Fruit fly (Drosophila melanogaster) whole organism, embryonic: Measurements from ENCODE around the gene CG3862.

Experiments used
- CG10321 ChIP-seq: fragments of 200-800 bp; sonication (Bioruptor generic); IDR thresholded peaks from 2 replicates; pipeline ENCODE4 v1.3.6; 2022; ENCODE audit warnings: missing biosample characterization, missing genetic modification characterization
- CG10979 ChIP-seq: fragments of 200-800 bp; sonication (Bioruptor generic); optimal IDR thresholded peaks from 2 replicates; lab custom pipeline; 2018; ENCODE audit warnings: missing biosample characterization, mild to moderate bottlenecking, missing genetic modification characterization, moderate library complexity
- CG11398 ChIP-seq: fragments of 200-800 bp; sonication (Bioruptor generic); optimal IDR thresholded peaks from 2 replicates; lab custom pipeline; 2016; ENCODE audit warnings: missing biosample characterization, missing genetic modification characterization
- CG12236 ChIP-seq: fragments of 200-800 bp; sonication (Bioruptor generic); optimal IDR thresholded peaks from 2 replicates; lab custom pipeline; 2016; ENCODE audit warnings: missing biosample characterization, missing genetic modification characterization
- CG14014 ChIP-seq: fragments of 200-800 bp; sonication (Bioruptor generic); IDR thresholded peaks from 2 replicates; pipeline ENCODE4 v1.3.6; 2022; ENCODE audit warnings: missing biosample characterization, missing genetic modification characterization
- CG15011 ChIP-seq: fragments of 200-800 bp; sonication (Bioruptor generic); optimal IDR thresholded peaks from 3 replicates; lab custom pipeline; 2018; ENCODE audit warnings: missing biosample characterization, mild to moderate bottlenecking, missing genetic modification characterization
- CG15696 ChIP-seq: fragments of 200-800 bp; sonication (Bioruptor generic); optimal IDR thresholded peaks from 2 replicates; lab custom pipeline; 2019; ENCODE audit warnings: missing biosample characterization, mild to moderate bottlenecking, missing genetic modification characterization, moderate library complexity
- CG17612 ChIP-seq: fragments of 200-800 bp; sonication (Bioruptor generic); IDR thresholded peaks from 2 replicates; pipeline ENCODE4 v1.3.6; 2022; ENCODE audit warnings: missing biosample characterization, missing genetic modification characterization
- CG17912 ChIP-seq: fragments of 200-800 bp; sonication (Bioruptor generic); optimal IDR thresholded peaks from 2 replicates; lab custom pipeline; 2018; ENCODE audit warnings: missing biosample characterization, mild to moderate bottlenecking, missing genetic modification characterization
- CG18011 ChIP-seq: fragments of 200-800 bp; sonication (Bioruptor generic); optimal IDR thresholded peaks from 2 replicates; lab custom pipeline; 2017; ENCODE audit warnings: missing biosample characterization, missing genetic modification characterization, mild to moderate bottlenecking, moderate library complexity, missing genotype
- CG2129 ChIP-seq: fragments of 200-800 bp; sonication (Bioruptor generic); IDR thresholded peaks from 2 replicates; pipeline ENCODE4 v1.3.6; 2022; ENCODE audit warnings: missing biosample characterization, missing genetic modification characterization; ENCODE audit not compliant: partially characterized antibody
- CG32767 ChIP-seq: fragments of 200-800 bp; sonication (Bioruptor generic); IDR thresholded peaks from 2 replicates; pipeline ENCODE4 v1.3.6; 2022; ENCODE audit warnings: missing biosample characterization, missing genetic modification characterization
- CG3281 ChIP-seq: fragments of 200-800 bp; sonication (Bioruptor generic); optimal IDR thresholded peaks from 3 replicates; lab custom pipeline; 2017; ENCODE audit warnings: missing biosample characterization, mild to moderate bottlenecking, missing genetic modification characterization
- CG4328 ChIP-seq: fragments of 200-800 bp; sonication (Bioruptor generic); optimal IDR thresholded peaks from 3 replicates; lab custom pipeline; 2017; ENCODE audit warnings: missing biosample characterization, missing genetic modification reagents, missing genetic modification characterization
- CG4360 ChIP-seq: fragments of 200-800 bp; sonication (Bioruptor generic); IDR thresholded peaks from 2 replicates; pipeline ENCODE4 v1.3.6; 2022; ENCODE audit warnings: missing biosample characterization, missing genetic modification characterization
- CG6765 ChIP-seq: fragments of 200-800 bp; sonication (Bioruptor generic); optimal IDR thresholded peaks from 3 replicates; lab custom pipeline; 2017; ENCODE audit warnings: missing biosample characterization, mild to moderate bottlenecking, missing genetic modification characterization
- CG7745 ChIP-seq: fragments of 200-800 bp; sonication (Bioruptor generic); optimal IDR thresholded peaks from 2 replicates; lab custom pipeline; 2018; ENCODE audit warnings: missing biosample characterization, mild to moderate bottlenecking, missing genetic modification characterization, moderate library complexity
- CG7987 ChIP-seq: fragments of 200-800 bp; sonication (Bioruptor generic); optimal IDR thresholded peaks from 2 replicates; lab custom pipeline; 2018; ENCODE audit warnings: missing biosample characterization, mild to moderate bottlenecking, missing genetic modification characterization, moderate library complexity
- Dbx ChIP-seq: fragments of 200-800 bp; sonication (Bioruptor generic); IDR thresholded peaks from 3 replicates; pipeline ENCODE4 v1.3.6; 2022; ENCODE audit warnings: missing biosample characterization, missing genetic modification characterization
- Dll ChIP-seq: fragments of 200-800 bp; sonication (Bioruptor generic); IDR thresholded peaks from 4 replicates; pipeline ENCODE4 v1.3.6; 2022; ENCODE audit warnings: missing biosample characterization, missing genetic modification characterization; ENCODE audit not compliant: partially characterized antibody
- HLH54F ChIP-seq: fragments of 200-800 bp; sonication (Bioruptor generic); optimal IDR thresholded peaks from 3 replicates; lab custom pipeline; 2016; ENCODE audit warnings: missing biosample characterization, missing genetic modification characterization
- Mes4 ChIP-seq: fragments of 200-800 bp; sonication (Bioruptor generic); optimal IDR thresholded peaks from 2 replicates; lab custom pipeline; 2016; ENCODE audit warnings: missing biosample characterization, missing genetic modification characterization
- NK7.1 ChIP-seq: fragments of 200-800 bp; sonication (Bioruptor generic); optimal IDR thresholded peaks from 3 replicates; lab custom pipeline; 2016; ENCODE audit warnings: missing biosample characterization, missing genetic modification characterization
- Nf-YA ChIP-seq: fragments of 200-800 bp; sonication (Bioruptor generic); IDR thresholded peaks from 2 replicates; pipeline ENCODE4 v1.3.6; 2022; ENCODE audit warnings: missing biosample characterization, missing genetic modification characterization
- Scr ChIP-seq: fragments of 200-800 bp; sonication (Bioruptor generic); IDR thresholded peaks from 2 replicates; pipeline ENCODE4 v1.3.6; 2022; ENCODE audit warnings: missing biosample characterization, missing genetic modification characterization; ENCODE audit not compliant: partially characterized antibody
- Trl ChIP-seq, 3 experiments: fragments of >200 bp in 2 of 3; fragments of 200-800 bp in 1 of 3; sonication (Bioruptor generic) in 1 of 3; optimal IDR thresholded peaks; 2 replicates in 1 of 3; 3 replicates in 2 of 3; lab custom pipeline; 2016 to 2017; ENCODE audit warnings: missing biosample characterization in 1 of 3, missing genetic modification characterization in 1 of 3
- bigmax ChIP-seq: fragments of 200-800 bp; sonication (Bioruptor generic); optimal IDR thresholded peaks from 2 replicates; lab custom pipeline; 2018; ENCODE audit warnings: missing biosample characterization, mild to moderate bottlenecking, missing genetic modification characterization
- bsh ChIP-seq, 2 experiments: fragments of 200-800 bp; sonication (Bioruptor generic); optimal IDR thresholded peaks; 2 replicates each; lab custom pipeline; 2017 to 2018; ENCODE audit warnings: mild to moderate bottlenecking in 2 of 2, missing biosample characterization in 2 of 2, missing genetic modification characterization in 2 of 2, moderate library complexity in 1 of 2
- caup ChIP-seq: fragments of 200-800 bp; sonication (Bioruptor generic); optimal IDR thresholded peaks from 3 replicates; lab custom pipeline; 2017; ENCODE audit warnings: missing biosample characterization, mild to moderate bottlenecking, missing genetic modification characterization, moderate library complexity; ENCODE audit not compliant: severe bottlenecking
- ci ChIP-seq: fragments of 200-800 bp; sonication (Bioruptor generic); IDR thresholded peaks from 3 replicates; pipeline ENCODE4 v1.3.6; 2022; ENCODE audit warnings: missing biosample characterization, missing genetic modification characterization
- dan ChIP-seq: fragments of 200-800 bp; sonication (Bioruptor generic); IDR thresholded peaks from 2 replicates; pipeline ENCODE4 v1.3.6; 2022; ENCODE audit warnings: missing biosample characterization, missing genetic modification characterization
- danr ChIP-seq: fragments of 200-800 bp; sonication (Bioruptor generic); IDR thresholded peaks from 2 replicates; pipeline ENCODE4 v1.3.6; 2022; ENCODE audit warnings: missing biosample characterization, missing genetic modification characterization
- en ChIP-seq: fragments of 200-800 bp; sonication (Bioruptor generic); optimal IDR thresholded peaks from 2 replicates; lab custom pipeline; 2016; ENCODE audit warnings: missing biosample characterization, missing genetic modification characterization
- eve ChIP-seq, 2 experiments: fragments of >200 bp; optimal IDR thresholded peaks; 2 replicates each; lab custom pipeline; 2017; ENCODE audit warnings: missing biosample characterization in 2 of 2, missing genetic modification characterization in 2 of 2
- grau ChIP-seq: fragments of 200-800 bp; optimal IDR thresholded peaks from 3 replicates; lab custom pipeline; 2019; ENCODE audit warnings: missing biosample characterization, mild to moderate bottlenecking, missing genetic modification characterization, moderate library complexity
- h ChIP-seq: fragments of >200 bp; optimal IDR thresholded peaks from 2 replicates; lab custom pipeline; 2017
- hbn ChIP-seq: fragments of 200-800 bp; sonication (Bioruptor generic); IDR thresholded peaks from 2 replicates; pipeline ENCODE4 v1.3.6; 2022; ENCODE audit warnings: missing biosample characterization, missing genetic modification characterization; ENCODE audit not compliant: partially characterized antibody
- hkb ChIP-seq, 2 experiments: fragments of 200-800 bp in 1 of 2; fragments of >200 bp in 1 of 2; sonication (Bioruptor generic) in 1 of 2; IDR thresholded peaks in 1 of 2; optimal IDR thresholded peaks in 1 of 2; 2 replicates each; pipeline versions ENCODE4 v1.3.6 to Lab custom; 2017 to 2022; ENCODE audit warnings: missing biosample characterization in 1 of 2, missing genetic modification characterization in 1 of 2
- inv ChIP-seq: fragments of 200-800 bp; sonication (Bioruptor generic); IDR thresholded peaks from 2 replicates; pipeline ENCODE4 v1.3.6; 2022; ENCODE audit warnings: missing biosample characterization, missing genetic modification characterization; ENCODE audit not compliant: partially characterized antibody
- jing ChIP-seq: fragments of 200-800 bp; sonication (Bioruptor generic); optimal IDR thresholded peaks from 2 replicates; lab custom pipeline; 2018; ENCODE audit warnings: missing biosample characterization, mild to moderate bottlenecking, missing genetic modification characterization
- pan ChIP-seq, 4 experiments: fragments of >200 bp in 3 of 4; fragments of 200-800 bp in 1 of 4; sonication (Bioruptor generic) in 1 of 4; optimal IDR thresholded peaks in 3 of 4; IDR thresholded peaks in 1 of 4; 2 replicates each; pipeline versions ENCODE4 v1.3.6 to Lab custom; 2017 to 2022; ENCODE audit warnings: missing biosample characterization in 2 of 4, missing genetic modification characterization in 2 of 4, mixed read lengths in 1 of 4
- peb ChIP-seq: fragments of 200-800 bp; sonication (Bioruptor generic); IDR thresholded peaks from 2 replicates; pipeline ENCODE4 v1.3.6; 2022; ENCODE audit warnings: missing biosample characterization, missing genetic modification characterization
- pho ChIP-seq: fragments of 200-800 bp; sonication (Bioruptor generic); optimal IDR thresholded peaks from 2 replicates; lab custom pipeline; 2016; ENCODE audit warnings: missing biosample characterization, missing genetic modification characterization
- ranshi ChIP-seq: fragments of 200-800 bp; sonication (Bioruptor generic); IDR thresholded peaks from 2 replicates; pipeline ENCODE4 v1.3.6; 2022; ENCODE audit warnings: missing biosample characterization, missing genetic modification characterization
- row ChIP-seq: fragments of 200-800 bp; sonication (Bioruptor generic); IDR thresholded peaks from 3 replicates; pipeline ENCODE4 v1.3.6; 2022; ENCODE audit warnings: missing biosample characterization, missing genetic modification characterization
- sd ChIP-seq: fragments of 200-800 bp; sonication (Bioruptor generic); optimal IDR thresholded peaks from 3 replicates; lab custom pipeline; 2018; ENCODE audit warnings: missing biosample characterization, mild to moderate bottlenecking, missing genetic modification characterization, moderate library complexity
- slou ChIP-seq: fragments of 200-800 bp; sonication (Bioruptor generic); optimal IDR thresholded peaks from 3 replicates; lab custom pipeline; 2016; ENCODE audit warnings: missing biosample characterization, missing genetic modification characterization
- tio ChIP-seq: fragments of 200-800 bp; sonication (Bioruptor generic); optimal IDR thresholded peaks from 2 replicates; lab custom pipeline; 2017; ENCODE audit warnings: missing biosample characterization, missing genetic modification characterization, inconsistent platforms
- tup ChIP-seq: fragments of 200-800 bp; sonication (Bioruptor generic); optimal IDR thresholded peaks from 2 replicates; lab custom pipeline; 2016; ENCODE audit warnings: missing biosample characterization, mild to moderate bottlenecking, missing genetic modification characterization, moderate library complexity

Gene CG3862

DNA sequence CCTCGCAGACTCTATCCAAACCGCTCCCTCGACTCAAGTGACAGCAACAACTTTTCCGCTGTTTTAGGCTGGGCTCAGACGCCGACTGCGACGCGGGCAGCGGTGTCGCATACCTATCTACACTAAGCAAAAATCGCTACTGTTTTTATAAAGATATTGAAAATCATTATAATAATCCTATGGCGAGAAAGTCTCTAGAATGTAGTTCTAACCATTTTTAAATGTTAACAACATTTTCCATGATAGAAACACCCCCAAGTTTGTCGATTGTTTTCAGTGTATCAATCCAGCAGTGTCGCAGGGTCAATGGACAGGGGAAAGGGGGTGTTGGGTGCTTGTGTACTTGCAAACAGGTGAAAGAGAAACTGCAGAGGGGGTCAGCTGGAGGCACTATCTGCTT is 40.2 kb upstream of the CG3862 start (continued):
- TF ChIP-seq hbn (GFP tag; lab: Robert Waterston, UW): no peak
- TF ChIP-seq Trl (optimal IDR thresholded peaks at IDR 0.05; lab: Kevin White, UChicago): no peak
- TF ChIP-seq Trl (GFP tag; optimal IDR thresholded peaks at IDR 0.05; lab: Kevin White, UChicago): peak; percentile 96
- TF ChIP-seq CG17612 (GFP tag; lab: Robert Waterston, UW): peak; percentile 91
- TF ChIP-seq eve (GFP tag; optimal IDR thresholded peaks at IDR 0.05; lab: Kevin White, UChicago): peak in 1 of 2 experiments; percentile 85
- peak; percentile 84 for TF ChIP-seq CG11398 (GFP tag; lab: Kevin White, UChicago)
- peak; percentile 92 for TF ChIP-seq CG17912 (GFP tag; lab: Kevin White, UChicago)
- peak; percentile 78 for TF ChIP-seq CG4360 (GFP tag; lab: Robert Waterston, UW)
- peak; percentile 88 for TF ChIP-seq peb (GFP tag; lab: Robert Waterston, UW)
- TF ChIP-seq CG4328 (GFP tag; lab: Kevin White, UChicago): peak; percentile 87
- TF ChIP-seq Nf-YA (GFP tag; lab: Robert Waterston, UW): peak; percentile 92
- TF ChIP-seq bsh (GFP tag; optimal IDR thresholded peaks at IDR 0.05; lab: Kevin White, UChicago): peak; percentile 89 to 96
- TF ChIP-seq CG7745: peak; percentile 64
- peak; percentile 97 for TF ChIP-seq HLH54F
- TF ChIP-seq en (GFP tag; lab: Kevin White, UChicago): peak; percentile 91
- peak; percentile 92 for TF ChIP-seq CG15011
- TF ChIP-seq tup (GFP tag; lab: Kevin White, UChicago): peak; percentile 91
- peak; percentile 83 for TF ChIP-seq slou
- TF ChIP-seq Dbx (GFP tag; lab: Robert Waterston, UW): peak; percentile 97
- peak; percentile 95 for TF ChIP-seq CG10979
- TF ChIP-seq CG32767 (GFP tag; lab: Robert Waterston, UW): peak; percentile 93
- TF ChIP-seq dan (GFP tag; lab: Robert Waterston, UW): peak; percentile 80
- TF ChIP-seq CG7987 (GFP tag; lab: Kevin White, UChicago): peak; percentile 92
- TF ChIP-seq pho (GFP tag; lab: Kevin White, UChicago): peak; percentile 96
- peak; percentile 97 for TF ChIP-seq CG14014 (GFP tag; lab: Robert Waterston, UW)
- TF ChIP-seq pan (optimal IDR thresholded peaks at IDR 0.05; lab: Kevin White, UChicago): no peak
- peak in 1 of 2 experiments; percentile 97 for TF ChIP-seq pan (GFP tag; optimal IDR thresholded peaks at IDR 0.05 in 1 of 2, IDR thresholded peaks at IDR 0.05 in 1 of 2)
- peak; percentile 7 for TF ChIP-seq hkb (optimal IDR thresholded peaks at IDR 0.05; lab: Kevin White, UChicago)
- TF ChIP-seq hkb (GFP tag; IDR thresholded peaks at IDR 0.05; lab: Robert Waterston, UW): peak; percentile 97
- peak; percentile 98 for TF ChIP-seq ci (GFP tag; lab: Robert Waterston, UW)
- peak; percentile 93 for TF ChIP-seq danr (GFP tag; lab: Robert Waterston, UW)
- no peak for TF ChIP-seq Dll (GFP tag; lab: Robert Waterston, UW)
- peak; percentile 69 for TF ChIP-seq bigmax (GFP tag; lab: Kevin White, UChicago)
- TF ChIP-seq row (GFP tag; lab: Robert Waterston, UW): peak; percentile 95
- TF ChIP-seq Scr: no peak
- peak; percentile 71 for TF ChIP-seq CG18011 (GFP tag; lab: Kevin White, UChicago)
- peak; percentile 91 for TF ChIP-seq CG15696 (tag; lab: Kevin White, UChicago)
- TF ChIP-seq CG6765 (GFP tag; lab: Kevin White, UChicago): peak; percentile 80
- no peak for TF ChIP-seq inv (GFP tag; lab: Robert Waterston, UW)
- TF ChIP-seq CG12236: peak; percentile 86
- peak; percentile 92 for TF ChIP-seq Mes4 (GFP tag; lab: Kevin White, UChicago)
- no peak for TF ChIP-seq CG2129 (GFP tag; lab: Robert Waterston, UW)
- no peak for TF ChIP-seq h (lab: Kevin White, UChicago)
- TF ChIP-seq tio (GFP tag; lab: Kevin White, UChicago): peak; percentile 96
- TF ChIP-seq jing (GFP tag; lab: Kevin White, UChicago): peak; percentile 94
- peak; percentile 100 for TF ChIP-seq sd (tag; lab: Kevin White, UChicago)
- TF ChIP-seq grau (tag; lab: Kevin White, UChicago): peak; percentile 94
- peak; percentile 79 for TF ChIP-seq CG10321 (GFP tag; lab: Robert Waterston, UW)
- TF ChIP-seq caup: peak; percentile 95
- peak; percentile 97 for TF ChIP-seq ranshi (GFP tag; lab: Robert Waterston, UW)
- TF ChIP-seq CG3281: peak; percentile 95
- peak; percentile 93 for TF ChIP-seq NK7.1 (GFP tag; lab: Kevin White, UChicago)
